Worm (Caenorhabditis elegans): ENCODE measurements around the gene ippk-1.

DNA sequence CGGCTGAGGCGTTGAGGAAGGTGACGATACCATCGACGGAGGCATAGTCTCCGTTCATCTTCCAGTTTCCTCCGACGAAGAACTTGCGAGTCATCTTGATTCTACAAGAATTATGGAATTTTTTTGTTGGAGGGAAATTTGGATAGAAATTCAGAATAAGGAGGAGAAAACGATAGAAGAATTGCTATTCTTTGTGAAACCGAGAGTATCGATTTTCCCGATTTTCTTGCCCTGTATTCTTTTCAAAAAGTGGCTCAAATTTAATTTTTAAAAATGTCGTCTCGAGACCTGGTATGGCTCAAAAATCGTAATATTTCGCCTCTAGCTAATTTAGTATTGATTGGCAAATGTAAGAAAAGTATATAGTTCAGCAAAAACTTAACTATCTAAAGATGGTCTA, 3.7 kb upstream of the ippk-1 start, which contains the start of gene tpi-1:
- no peak for TF ChIP-seq him-1 (tag; optimal IDR thresholded peaks at IDR 0.05)
- TF ChIP-seq dao-5 (tag; optimal IDR thresholded peaks at IDR 0.05), result no peak

Data from whole organism, L4/young adult.